Fruit fly (Drosophila melanogaster) whole organism, prepupa: ENCODE results near the gene CG3009.

Experiments used
- Blimp-1 ChIP-seq: fragments of 200-800 bp; sonication (Bioruptor generic); optimal IDR thresholded peaks from 3 replicates; lab custom pipeline; 2017; ENCODE audit warnings: missing biosample characterization, missing genetic modification characterization, mild to moderate bottlenecking, moderate library complexity, missing genetic modification reagents
- CG10669 ChIP-seq: fragments of 200-800 bp; sonication (Bioruptor generic); optimal IDR thresholded peaks from 3 replicates; lab custom pipeline; 2018; ENCODE audit warnings: missing biosample characterization, mild to moderate bottlenecking, missing genetic modification characterization, moderate library complexity
- CG11294 ChIP-seq: fragments of 200-800 bp; sonication (Bioruptor generic); IDR thresholded peaks from 2 replicates; pipeline ENCODE4 v1.3.6; 2022; ENCODE audit warnings: missing biosample characterization, missing genetic modification characterization
- CG11762 ChIP-seq: fragments of 200-800 bp; sonication (Bioruptor generic); optimal IDR thresholded peaks from 3 replicates; lab custom pipeline; 2016; ENCODE audit warnings: missing biosample characterization, missing genetic modification characterization; ENCODE audit not compliant: insufficient read depth
- CG11902 ChIP-seq: fragments of 200-800 bp; sonication (Bioruptor generic); optimal IDR thresholded peaks from 3 replicates; lab custom pipeline; 2016; ENCODE audit warnings: missing biosample characterization, missing genetic modification characterization
- CG1621 ChIP-seq: fragments of 200-800 bp; sonication (Bioruptor generic); optimal IDR thresholded peaks from 3 replicates; lab custom pipeline; 2018; ENCODE audit warnings: missing biosample characterization, mild to moderate bottlenecking, missing genetic modification characterization
- CG16779 ChIP-seq: fragments of 200-800 bp; sonication (Bioruptor generic); optimal IDR thresholded peaks from 3 replicates; lab custom pipeline; 2017; ENCODE audit warnings: missing biosample characterization, mild to moderate bottlenecking, missing genetic modification characterization
- CG3032 ChIP-seq: fragments of 200-800 bp; optimal IDR thresholded peaks from 2 replicates; lab custom pipeline; 2019; ENCODE audit warnings: missing biosample characterization, mild to moderate bottlenecking, missing genetic modification characterization, moderate library complexity
- CG32006 ChIP-seq: fragments of 200-800 bp; sonication (Bioruptor generic); optimal IDR thresholded peaks from 3 replicates; lab custom pipeline; 2017; ENCODE audit warnings: missing biosample characterization, mild to moderate bottlenecking, missing genetic modification characterization
- CG34406 ChIP-seq: fragments of 200-800 bp; sonication (Bioruptor generic); optimal IDR thresholded peaks from 3 replicates; lab custom pipeline; 2016; ENCODE audit warnings: missing biosample characterization, missing genetic modification characterization
- CG3919 ChIP-seq: fragments of 200-800 bp; sonication (Bioruptor generic); optimal IDR thresholded peaks from 3 replicates; lab custom pipeline; 2016; ENCODE audit warnings: missing biosample characterization, missing genetic modification characterization
- CG6163 ChIP-seq: fragments of 200-800 bp; sonication (Bioruptor generic); IDR thresholded peaks from 3 replicates; pipeline ENCODE4 v1.3.6; 2022; ENCODE audit warnings: missing biosample characterization, missing genetic modification characterization
- CG6792 ChIP-seq: fragments of 200-800 bp; sonication (Bioruptor generic); optimal IDR thresholded peaks from 3 replicates; lab custom pipeline; 2016; ENCODE audit warnings: missing biosample characterization, missing genetic modification characterization
- CG6808 ChIP-seq: fragments of 200-800 bp; sonication (Bioruptor generic); optimal IDR thresholded peaks from 3 replicates; lab custom pipeline; 2017; ENCODE audit warnings: missing biosample characterization, missing genetic modification characterization, mild to moderate bottlenecking, moderate library complexity, missing genetic modification reagents
- CG6854 ChIP-seq: fragments of 200-800 bp; sonication (Bioruptor generic); optimal IDR thresholded peaks from 2 replicates; lab custom pipeline; 2017; ENCODE audit warnings: missing biosample characterization, mild to moderate bottlenecking, missing genetic modification characterization
- CG7368 ChIP-seq: fragments of 200-800 bp; sonication (Bioruptor generic); optimal IDR thresholded peaks from 3 replicates; lab custom pipeline; 2016; ENCODE audit warnings: missing biosample characterization, missing genetic modification characterization
- CG8119 ChIP-seq: fragments of 200-800 bp; sonication (Bioruptor generic); IDR thresholded peaks from 3 replicates; pipeline ENCODE4 v1.3.6; 2022; ENCODE audit warnings: missing biosample characterization, missing genetic modification characterization
- CG9139 ChIP-seq: fragments of 200-800 bp; sonication (Bioruptor generic); optimal IDR thresholded peaks from 3 replicates; lab custom pipeline; 2017; ENCODE audit warnings: missing biosample characterization, mild to moderate bottlenecking, missing genetic modification characterization
- Eip75B ChIP-seq: fragments of 200-800 bp; sonication (Bioruptor generic); optimal IDR thresholded peaks from 3 replicates; lab custom pipeline; 2016; ENCODE audit warnings: missing biosample characterization, missing genetic modification characterization
- Eip78C ChIP-seq: fragments of 200-800 bp; sonication (Bioruptor generic); peaks from one replicate; lab custom pipeline; 2016; ENCODE audit warnings: missing biosample characterization, missing genetic modification characterization
- Eip93F ChIP-seq: fragments of 200-800 bp; sonication (Bioruptor generic); optimal IDR thresholded peaks from 2 replicates; lab custom pipeline; 2016; ENCODE audit warnings: missing biosample characterization, mild to moderate bottlenecking, missing genetic modification characterization
- Ets21C ChIP-seq: fragments of 200-800 bp; sonication (Bioruptor generic); optimal IDR thresholded peaks from 3 replicates; lab custom pipeline; 2016; ENCODE audit warnings: missing biosample characterization, missing genetic modification characterization
- Gug ChIP-seq: fragments of 200-800 bp; sonication (Bioruptor generic); IDR thresholded peaks from 2 replicates; pipeline ENCODE4 v1.3.6; 2022; ENCODE audit warnings: missing biosample characterization, missing genetic modification characterization
- Hr38 ChIP-seq: sonication (Bioruptor generic); optimal IDR thresholded peaks from 2 replicates; lab custom pipeline; 2016; ENCODE audit warnings: missing biosample characterization, missing genetic modification characterization
- Hr4 ChIP-seq: fragments of 200-800 bp; sonication (Bioruptor generic); optimal IDR thresholded peaks from 3 replicates; lab custom pipeline; 2016; ENCODE audit warnings: missing biosample characterization, missing genetic modification characterization
- Lpt ChIP-seq: fragments of 200-800 bp; sonication (Bioruptor generic); optimal IDR thresholded peaks from 3 replicates; lab custom pipeline; 2016; ENCODE audit warnings: missing biosample characterization, missing genetic modification characterization
- Met ChIP-seq: fragments of 200-800 bp; sonication (Bioruptor generic); optimal IDR thresholded peaks from 3 replicates; lab custom pipeline; 2016; ENCODE audit warnings: missing biosample characterization, missing genetic modification characterization
- OdsH ChIP-seq: fragments of 200-800 bp; sonication (Bioruptor generic); optimal IDR thresholded peaks from 3 replicates; lab custom pipeline; 2016; ENCODE audit warnings: missing biosample characterization, missing genetic modification characterization
- Smox ChIP-seq: fragments of 200-800 bp; sonication (Bioruptor generic); optimal IDR thresholded peaks from 3 replicates; lab custom pipeline; 2016; ENCODE audit warnings: missing biosample characterization, missing genetic modification characterization
- Sox102F ChIP-seq: fragments of 200-800 bp; sonication (Bioruptor generic); optimal IDR thresholded peaks from 2 replicates; lab custom pipeline; 2016; ENCODE audit warnings: missing biosample characterization, mild to moderate bottlenecking, missing genetic modification characterization
- Sox14 ChIP-seq: fragments of 200-800 bp; sonication (Bioruptor generic); optimal IDR thresholded peaks from 3 replicates; lab custom pipeline; 2016; ENCODE audit warnings: missing biosample characterization, missing genetic modification characterization
- Sox15 ChIP-seq: fragments of 200-800 bp; sonication (Bioruptor generic); optimal IDR thresholded peaks from 3 replicates; lab custom pipeline; 2016; ENCODE audit warnings: missing biosample characterization, missing genetic modification characterization
- acj6 ChIP-seq: fragments of 200-800 bp; sonication (Bioruptor generic); optimal IDR thresholded peaks from 3 replicates; lab custom pipeline; 2016; ENCODE audit warnings: missing biosample characterization, missing genetic modification characterization
- cyc ChIP-seq: fragments of 200-800 bp; sonication (Bioruptor generic); optimal IDR thresholded peaks from 3 replicates; lab custom pipeline; 2016; ENCODE audit warnings: missing biosample characterization, missing genetic modification characterization
- dac ChIP-seq: fragments of 200-800 bp; sonication (Bioruptor generic); optimal IDR thresholded peaks from 2 replicates; lab custom pipeline; 2017; ENCODE audit warnings: missing biosample characterization, mild to moderate bottlenecking, missing genetic modification characterization
- dsx ChIP-seq: fragments of 200-800 bp; optimal IDR thresholded peaks from 3 replicates; lab custom pipeline; 2019; ENCODE audit warnings: missing biosample characterization, mild to moderate bottlenecking, missing genetic modification characterization, moderate library complexity; ENCODE audit not compliant: poor library complexity, severe bottlenecking
- fd59A ChIP-seq: fragments of 200-800 bp; sonication (Bioruptor generic); optimal IDR thresholded peaks from 2 replicates; lab custom pipeline; 2017; ENCODE audit warnings: missing biosample characterization, mild to moderate bottlenecking, missing genetic modification characterization, missing genetic modification reagents
- fkh ChIP-seq: fragments of 200-800 bp; sonication (Bioruptor generic); optimal IDR thresholded peaks from 3 replicates; lab custom pipeline; 2017; ENCODE audit warnings: missing biosample characterization, mild to moderate bottlenecking, missing genetic modification characterization, moderate library complexity
- net ChIP-seq: fragments of 200-800 bp; sonication (Bioruptor generic); optimal IDR thresholded peaks from 3 replicates; lab custom pipeline; 2016; ENCODE audit warnings: missing biosample characterization, missing genetic modification characterization
- pdm3 ChIP-seq: fragments of 200-800 bp; sonication (Bioruptor generic); optimal IDR thresholded peaks from 3 replicates; lab custom pipeline; 2016; ENCODE audit warnings: missing biosample characterization, missing genetic modification characterization
- salr ChIP-seq, 2 experiments: fragments of 200-800 bp; sonication (Bioruptor generic); optimal IDR thresholded peaks; 3 replicates each; lab custom pipeline; 2016 to 2018; ENCODE audit warnings: missing biosample characterization in 2 of 2, missing genetic modification characterization in 2 of 2, mild to moderate bottlenecking in 1 of 2
- spab ChIP-seq: fragments of 200-800 bp; sonication (Bioruptor generic); optimal IDR thresholded peaks from 2 replicates; lab custom pipeline; 2017; ENCODE audit warnings: missing biosample characterization, mild to moderate bottlenecking, missing genetic modification characterization, missing genetic modification reagents
- ss ChIP-seq, 2 experiments: fragments of 200-800 bp; sonication (Bioruptor generic); optimal IDR thresholded peaks; 2 replicates in 1 of 2; 3 replicates in 1 of 2; lab custom pipeline; 2017 to 2018; ENCODE audit warnings: mild to moderate bottlenecking in 2 of 2, missing biosample characterization in 2 of 2, missing genetic modification characterization in 2 of 2, moderate library complexity in 1 of 2
- svp ChIP-seq: fragments of 200-800 bp; sonication (Bioruptor generic); peaks from one replicate; lab custom pipeline; 2016; ENCODE audit warnings: missing biosample characterization, missing genetic modification characterization
- topi ChIP-seq: fragments of 200-800 bp; sonication (Bioruptor generic); optimal IDR thresholded peaks from 3 replicates; lab custom pipeline; 2016; ENCODE audit warnings: missing biosample characterization, missing genetic modification characterization
- vri ChIP-seq: fragments of 200-800 bp; sonication (Bioruptor generic); optimal IDR thresholded peaks from 3 replicates; lab custom pipeline; 2016; ENCODE audit warnings: missing biosample characterization, mild to moderate bottlenecking, missing genetic modification characterization

CG3009 gene

DNA sequence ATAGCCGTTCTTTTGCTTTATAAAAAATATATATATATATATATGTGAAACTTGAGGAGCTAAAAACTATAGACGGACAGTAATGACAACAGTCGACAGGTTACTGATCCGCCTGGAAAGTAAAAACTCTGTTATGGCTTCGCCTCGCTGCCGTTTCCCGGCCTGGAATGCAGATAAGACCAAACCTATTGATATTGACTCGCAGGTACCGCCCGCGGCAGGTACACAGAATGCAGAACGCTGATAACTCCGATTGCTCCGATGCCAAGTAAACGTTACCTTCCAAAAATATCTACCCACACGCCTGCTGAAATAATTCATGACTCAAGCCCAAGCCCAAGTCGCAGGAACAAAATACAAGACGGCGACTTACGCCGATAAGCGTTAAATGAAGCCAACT, 10.9 kb upstream of the CG3009 start (continued):
- no peak for TF ChIP-seq fd59A (GFP tag; lab: Kevin White, UChicago)
- TF ChIP-seq acj6 (GFP tag; lab: Kevin White, UChicago), result no peak
- peak; percentile 11 for TF ChIP-seq CG34406 (GFP tag; lab: Kevin White, UChicago)
- peak; percentile 33 for TF ChIP-seq Blimp-1
- TF ChIP-seq OdsH (GFP tag; lab: Kevin White, UChicago), result no peak
- TF ChIP-seq pdm3 (GFP tag; lab: Kevin White, UChicago), result no peak
- TF ChIP-seq CG16779 (tag; lab: Kevin White, UChicago), result no peak
- no peak for TF ChIP-seq salr (GFP tag; optimal IDR thresholded peaks at IDR 0.05; lab: Kevin White, UChicago)
- no peak for TF ChIP-seq Ets21C (GFP tag; lab: Kevin White, UChicago)
- peak in 1 of 2 experiments; percentile 55 for TF ChIP-seq ss (GFP tag; optimal IDR thresholded peaks at IDR 0.05; lab: Kevin White, UChicago)
- TF ChIP-seq Smox, result no peak
- no peak for TF ChIP-seq Eip93F (GFP tag; lab: Kevin White, UChicago)
- TF ChIP-seq, all 60 proteins: peak for 14

DNA sequence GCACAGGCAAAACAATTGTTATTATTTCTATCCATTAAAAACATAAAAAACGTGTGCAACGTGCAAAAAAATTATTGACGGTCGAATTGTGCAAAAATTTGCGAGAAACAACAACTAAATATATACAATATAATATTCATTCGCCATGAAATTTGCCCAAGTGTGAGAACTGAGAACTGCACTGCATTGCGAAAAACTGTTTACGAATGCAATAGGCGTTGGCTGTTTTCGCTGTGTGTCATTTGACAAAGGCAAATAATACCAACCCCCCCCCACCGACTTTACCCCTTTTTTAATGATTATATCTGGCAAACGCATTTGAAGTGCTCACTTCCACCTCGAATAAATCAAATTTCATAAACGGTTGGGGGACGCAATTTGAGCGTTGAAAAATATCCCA, 8.6 kb upstream of the CG3009 start:
- TF ChIP-seq CG7368 (GFP tag; lab: Kevin White, UChicago) (no peak), topi (no peak), CG6163 (GFP tag; lab: Robert Waterston, UW) (no peak), dac (GFP tag; lab: Kevin White, UChicago) (no peak), CG6854 (no peak)

DNA sequence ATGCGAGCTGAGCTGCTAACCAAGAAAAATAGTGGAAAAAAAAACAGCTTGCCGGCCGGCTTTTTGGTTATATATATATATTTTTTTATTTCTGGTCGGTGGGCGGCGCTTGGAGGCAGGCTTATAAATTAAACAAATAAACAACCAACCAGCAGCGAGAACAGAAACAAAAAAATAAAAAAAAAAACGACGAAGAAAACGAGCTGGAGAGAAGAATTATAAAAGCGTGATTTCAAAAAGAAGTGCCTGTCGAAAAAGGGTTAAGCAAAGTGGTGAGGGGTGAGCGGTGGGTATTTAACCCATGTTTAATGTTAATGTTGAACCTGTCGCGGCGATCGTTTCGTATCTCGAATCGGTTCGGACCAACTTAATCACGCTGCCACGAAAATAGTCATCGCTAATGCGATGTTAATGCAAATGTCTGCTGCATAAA, 4.7 kb upstream of the CG3009 start:
- TF ChIP-seq Eip75B (GFP tag; lab: Kevin White, UChicago) (no peak), CG3032 (no peak), Sox102F (peak; percentile 2), CG6163 (GFP tag; lab: Robert Waterston, UW) (peak; percentile 53), vri (GFP tag; lab: Kevin White, UChicago) (no peak), Smox (no peak), fd59A (GFP tag; lab: Kevin White, UChicago) (no peak), CG16779 (tag; lab: Kevin White, UChicago) (no peak), Blimp-1 (no peak), spab (no peak), Hr38 (GFP tag; lab: Kevin White, UChicago) (no peak), net (GFP tag; lab: Kevin White, UChicago) (no peak), CG11294 (GFP tag; lab: Robert Waterston, UW) (no peak), Gug (GFP tag; lab: Robert Waterston, UW) (no peak), dsx (GFP tag; lab: Kevin White, UChicago) (no peak), svp (no peak), Sox15 (GFP tag; lab: Kevin White, UChicago) (no peak), topi (no peak), CG11762 (GFP tag; lab: Kevin White, UChicago) (no peak), CG32006 (no peak), CG1621 (tag; lab: Kevin White, UChicago) (no peak), CG7368 (GFP tag; lab: Kevin White, UChicago) (no peak), cyc (no peak), ss (GFP tag; optimal IDR thresholded peaks at IDR 0.05; lab: Kevin White, UChicago) (peak; percentile 11 to 65), Sox14 (GFP tag; lab: Kevin White, UChicago) (no peak), Eip78C (GFP tag; lab: Kevin White, UChicago) (peak; percentile 23), Ets21C (GFP tag; lab: Kevin White, UChicago) (no peak), CG9139 (GFP tag; lab: Kevin White, UChicago) (peak; percentile 42), salr (GFP tag; optimal IDR thresholded peaks at IDR 0.05; lab: Kevin White, UChicago) (no peak), Hr4 (GFP tag; lab: Kevin White, UChicago) (no peak), CG11902 (GFP tag; lab: Kevin White, UChicago) (no peak), CG8119 (GFP tag; lab: Robert Waterston, UW) (no peak), CG3919 (GFP tag; lab: Kevin White, UChicago) (no peak), CG6854 (no peak), Lpt (GFP tag; lab: Kevin White, UChicago) (no peak), Met (GFP tag; lab: Kevin White, UChicago) (no peak), CG6792 (no peak), CG10669 (GFP tag; lab: Kevin White, UChicago) (peak; percentile 12), CG34406 (GFP tag; lab: Kevin White, UChicago) (no peak), CG6808 (GFP tag; lab: Kevin White, UChicago) (peak; percentile 53), fkh (GFP tag; lab: Kevin White, UChicago) (peak; percentile 0), Eip93F (GFP tag; lab: Kevin White, UChicago) (no peak)
